Worm (Caenorhabditis elegans): ENCODE results near the gene F34D10.4.
"Not testable (repeated sequence)": the region's sequence is repeated elsewhere in the genome, so short reads cannot be mapped to it uniquely, and the experiment has no call there.

F34D10.4 gene

DNA sequence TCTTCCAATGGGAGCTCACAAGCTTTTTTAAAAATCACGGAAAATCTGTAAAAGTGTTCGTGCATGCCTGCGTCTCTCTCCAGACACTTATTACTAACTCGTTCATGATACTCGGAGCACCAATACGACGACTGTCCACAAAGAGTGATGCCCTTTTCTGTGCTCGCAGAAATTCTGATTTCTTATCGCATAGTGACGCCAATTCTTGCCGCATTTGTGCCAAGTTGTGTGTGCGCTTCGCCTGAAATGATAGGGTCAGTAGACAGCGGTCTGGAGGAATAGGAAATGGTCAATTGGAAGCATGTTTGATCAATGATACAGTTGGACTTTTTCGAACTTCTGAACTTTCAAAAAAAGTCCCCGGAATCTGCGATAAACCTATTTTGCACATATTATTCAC, 27.6 kb downstream of the F34D10.4 start:
- no peak for TF ChIP-seq ceh-48 (tag; optimal IDR thresholded peaks at IDR 0.05)
- TF ChIP-seq nhr-232 (tag; optimal IDR thresholded peaks at IDR 0.05), result no peak
- peak; percentile 26 for TF ChIP-seq elt-2 (tag; optimal IDR thresholded peaks at IDR 0.05)

DNA sequence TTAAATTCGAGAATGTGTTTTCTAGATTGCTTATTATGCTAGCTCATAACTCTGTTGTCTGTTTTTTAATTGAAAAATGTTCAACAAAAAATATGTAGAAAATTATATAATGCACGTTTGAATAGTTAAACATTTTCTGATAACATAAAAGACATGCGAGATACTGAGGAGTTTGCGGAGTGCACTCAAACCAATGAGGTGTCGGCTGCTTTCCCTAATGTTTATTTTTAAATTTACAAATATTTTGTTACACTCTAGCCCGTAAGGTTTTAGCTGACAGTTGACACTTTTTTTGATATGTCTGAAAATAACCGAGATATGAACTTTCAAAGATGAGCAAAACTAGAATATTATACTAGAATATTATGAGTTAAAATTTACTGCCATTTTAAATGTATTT, 28.2 kb downstream of the F34D10.4 start:
- no peak for TF ChIP-seq lim-6 (tag; optimal IDR thresholded peaks at IDR 0.05)
- TF ChIP-seq F13H6.1 (tag; optimal IDR thresholded peaks at IDR 0.05), result no peak
- TF ChIP-seq C38D4.7 (GFP tag; optimal IDR thresholded peaks at IDR 0.05), result no peak
- no peak for TF ChIP-seq elt-4 (tag; optimal IDR thresholded peaks at IDR 0.05)
- no peak for TF ChIP-seq tbx-7 (tag; optimal IDR thresholded peaks at IDR 0.05)
- TF ChIP-seq pha-2 (tag; optimal IDR thresholded peaks at IDR 0.05), result no peak
- no peak for TF ChIP-seq hlh-8 (tag; optimal IDR thresholded peaks at IDR 0.05)
- no peak for TF ChIP-seq lin-11 (tag; optimal IDR thresholded peaks at IDR 0.05)
- TF ChIP-seq odd-2 (tag; optimal IDR thresholded peaks at IDR 0.05), result no peak

DNA sequence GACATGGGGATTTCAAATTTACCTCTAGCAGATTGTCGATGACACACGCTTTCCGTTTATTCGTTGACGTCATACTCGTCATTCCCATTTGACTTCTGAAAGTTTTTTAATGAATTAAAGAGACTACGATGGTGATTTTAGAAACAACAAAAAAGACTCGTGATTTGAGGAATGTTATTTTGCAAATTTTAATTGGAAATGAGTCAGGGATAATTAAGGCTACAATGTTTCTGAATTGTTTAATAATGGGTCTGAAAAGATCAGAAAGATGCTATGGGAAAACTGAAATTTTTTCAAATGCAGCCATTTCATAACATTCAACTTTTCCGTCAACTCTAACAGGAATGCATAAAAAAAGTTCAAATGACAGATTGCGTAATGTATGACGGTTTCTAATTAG, 29.1 kb downstream of the F34D10.4 start, which contains the start of gene C44F1.1:
Gene C44F1.1 (minus strand): TSS at position 101 of the 400 bp plus-strand sequence.
- TF ChIP-seq ceh-34 (tag; optimal IDR thresholded peaks at IDR 0.05) (no peak), ref-2 (tag; optimal IDR thresholded peaks at IDR 0.05) (no peak), mec-3 (tag; optimal IDR thresholded peaks at IDR 0.05; ENCODE audit: borderline replicate concordance) (no peak), che-1 (tag; optimal IDR thresholded peaks at IDR 0.05) (no peak), ama-1 (optimal IDR thresholded peaks at IDR 0.05) (no peak), pag-3 (tag; optimal IDR thresholded peaks at IDR 0.05; ENCODE audit: borderline replicate concordance) (no peak), lim-6 (tag; optimal IDR thresholded peaks at IDR 0.05) (no peak), zip-5 (tag; optimal IDR thresholded peaks at IDR 0.05) (no peak), lin-11 (tag; optimal IDR thresholded peaks at IDR 0.05) (no peak), hlh-13 (GFP tag; optimal IDR thresholded peaks at IDR 0.05) (no peak), pat-9 (tag; optimal IDR thresholded peaks at IDR 0.05) (no peak), pax-1 (tag; optimal IDR thresholded peaks at IDR 0.05) (no peak), fkh-6 (tag; optimal IDR thresholded peaks at IDR 0.05) (no peak), F13H6.1 (tag; optimal IDR thresholded peaks at IDR 0.05) (no peak), unc-55 (GFP tag; optimal IDR thresholded peaks at IDR 0.05) (no peak), fkh-10 (GFP tag; optimal IDR thresholded peaks at IDR 0.05) (no peak), ceh-48 (tag; optimal IDR thresholded peaks at IDR 0.05) (no peak), tbx-2 (tag; optimal IDR thresholded peaks at IDR 0.05) (no peak), ets-4 (tag; optimal IDR thresholded peaks at IDR 0.05) (no peak), pros-1 (tag; optimal IDR thresholded peaks at IDR 0.05) (no peak)

- TF ChIP-seq sdc-2 (tag; optimal IDR thresholded peaks at IDR 0.05), result no peak
- TF ChIP-seq hlh-6 (tag; optimal IDR thresholded peaks at IDR 0.05), result no peak
- TF ChIP-seq ceh-30 (tag; optimal IDR thresholded peaks at IDR 0.05), result no peak
- no peak for TF ChIP-seq C08G9.2 (tag; optimal IDR thresholded peaks at IDR 0.05)
- no peak for TF ChIP-seq madf-2 (tag; optimal IDR thresholded peaks at IDR 0.05)
- no peak for TF ChIP-seq K02D7.2 (tag; optimal IDR thresholded peaks at IDR 0.05)
- no peak for TF ChIP-seq ama-1 (optimal IDR thresholded peaks at IDR 0.05)
- TF ChIP-seq ceh-6 (GFP tag; optimal IDR thresholded peaks at IDR 0.05), result no peak
- TF ChIP-seq pat-9 (tag; optimal IDR thresholded peaks at IDR 0.05), result no peak
Observed at ce11 chrIII:3768200-3768599, 31.8 kb downstream of the F34D10.4 start, which contains the start of gene gmeb-3. TSS of gene gmeb-3 (plus strand) at chrIII:3768500.

ce11 chrIII:3770370-3770769, 34.0 kb downstream of the F34D10.4 start:
- TF ChIP-seq sox-2 (GFP tag; IDR thresholded peaks at IDR 0.05) (peak; percentile 28; the same call in 1 of the 2 replicates), ceh-45 (GFP tag; IDR thresholded peaks at IDR 0.05) (peak; percentile 66), unc-3 (GFP tag; conservative IDR thresholded peaks at IDR 0.05) (peak; percentile 87)
- not testable (repeated sequence) for TF ChIP-seq unc-3 (tag; optimal IDR thresholded peaks at IDR 0.05)

All from whole organism, late embryonic.